Fruit fly (Drosophila melanogaster) whole organism, embryonic: Measurements from ENCODE around the gene CG9254.

Experiments used
- Aef1 ChIP-seq: fragments of 200-800 bp; sonication (Bioruptor generic); IDR thresholded peaks from 3 replicates; pipeline ENCODE4 v1.3.6; 2022; ENCODE audit warnings: missing biosample characterization, missing genetic modification characterization
- CG10543 ChIP-seq: fragments of 200-800 bp; sonication (Bioruptor generic); optimal IDR thresholded peaks from 3 replicates; lab custom pipeline; 2017; ENCODE audit warnings: missing biosample characterization, mild to moderate bottlenecking, missing genetic modification characterization, moderate library complexity
- CG10979 ChIP-seq: fragments of 200-800 bp; sonication (Bioruptor generic); optimal IDR thresholded peaks from 2 replicates; lab custom pipeline; 2018; ENCODE audit warnings: missing biosample characterization, mild to moderate bottlenecking, missing genetic modification characterization, moderate library complexity
- CG11695 ChIP-seq: fragments of 200-800 bp; sonication (Bioruptor generic); IDR thresholded peaks from 3 replicates; pipeline ENCODE4 v1.3.6; 2022; ENCODE audit warnings: missing biosample characterization, missing genetic modification characterization
- CG1233 ChIP-seq: fragments of 200-800 bp; sonication (Bioruptor generic); optimal IDR thresholded peaks from 4 replicates; lab custom pipeline; 2018; ENCODE audit warnings: missing biosample characterization, mild to moderate bottlenecking, missing genetic modification characterization
- CG13894 ChIP-seq: fragments of 200-800 bp; sonication (Bioruptor generic); optimal IDR thresholded peaks from 3 replicates; lab custom pipeline; 2018; ENCODE audit warnings: missing biosample characterization, mild to moderate bottlenecking, missing genetic modification characterization, moderate library complexity
- CG15601 ChIP-seq: fragments of 200-800 bp; sonication (Bioruptor generic); optimal IDR thresholded peaks from 3 replicates; lab custom pipeline; 2019; ENCODE audit warnings: missing biosample characterization, mild to moderate bottlenecking, missing genetic modification characterization, moderate library complexity
- CG1603 ChIP-seq: fragments of 200-800 bp; sonication (Bioruptor generic); optimal IDR thresholded peaks from 2 replicates; lab custom pipeline; 2019; ENCODE audit warnings: missing biosample characterization, mild to moderate bottlenecking, missing genetic modification characterization, moderate library complexity
- CG17359 ChIP-seq: fragments of 200-800 bp; sonication (Bioruptor generic); optimal IDR thresholded peaks from 3 replicates; lab custom pipeline; 2018; ENCODE audit warnings: missing biosample characterization, mild to moderate bottlenecking, missing genetic modification characterization, moderate library complexity
- CG18599 ChIP-seq: fragments of 200-800 bp; sonication (Bioruptor generic); optimal IDR thresholded peaks from 3 replicates; lab custom pipeline; 2017; ENCODE audit warnings: missing biosample characterization, missing genetic modification characterization, mild to moderate bottlenecking, moderate library complexity, missing genetic modification reagents
- CG2116 ChIP-seq: fragments of 200-800 bp; sonication (Bioruptor generic); optimal IDR thresholded peaks from 3 replicates; lab custom pipeline; 2018; ENCODE audit warnings: missing biosample characterization, mild to moderate bottlenecking, missing genetic modification characterization
- CG2120 ChIP-seq: fragments of 200-800 bp; sonication (Bioruptor generic); optimal IDR thresholded peaks from 3 replicates; lab custom pipeline; 2016; ENCODE audit warnings: missing biosample characterization, missing genetic modification characterization
- CG8281 ChIP-seq: fragments of 200-800 bp; sonication (Bioruptor generic); optimal IDR thresholded peaks from 2 replicates; lab custom pipeline; 2018; ENCODE audit warnings: missing biosample characterization, mild to moderate bottlenecking, missing genetic modification characterization, moderate library complexity
- Dek ChIP-seq: fragments of 200-800 bp; sonication (Bioruptor generic); optimal IDR thresholded peaks from 3 replicates; lab custom pipeline; 2019; ENCODE audit warnings: missing biosample characterization, mild to moderate bottlenecking, missing genetic modification characterization, moderate library complexity
- Doc2 ChIP-seq: fragments of 200-800 bp; sonication (Bioruptor generic); IDR thresholded peaks from 2 replicates; pipeline ENCODE4 v1.3.6; 2022; ENCODE audit warnings: missing biosample characterization, missing genetic modification characterization
- Elba2 ChIP-seq: fragments of 200-800 bp; sonication (Bioruptor generic); optimal IDR thresholded peaks from 3 replicates; lab custom pipeline; 2016; ENCODE audit warnings: missing biosample characterization, missing genetic modification characterization
- Ets97D ChIP-seq: fragments of 200-800 bp; sonication (Bioruptor generic); optimal IDR thresholded peaks from 3 replicates; lab custom pipeline; 2016; ENCODE audit warnings: missing biosample characterization, missing genetic modification characterization
- Fer1 ChIP-seq: fragments of 200-800 bp; sonication (Bioruptor generic); optimal IDR thresholded peaks from 2 replicates; lab custom pipeline; 2017; ENCODE audit warnings: missing biosample characterization, mild to moderate bottlenecking, missing genetic modification characterization
- HLH4C ChIP-seq: fragments of 200-800 bp; sonication (Bioruptor generic); IDR thresholded peaks from 3 replicates; pipeline ENCODE4 v1.3.6; 2022; ENCODE audit warnings: missing biosample characterization, missing genetic modification characterization; ENCODE audit not compliant: partially characterized antibody
- Ptx1 ChIP-seq: fragments of 200-800 bp; sonication (Bioruptor generic); IDR thresholded peaks from 2 replicates; pipeline ENCODE4 v1.3.6; 2022; ENCODE audit warnings: missing biosample characterization, missing genetic modification characterization
- Ssrp ChIP-seq: fragments of 200-800 bp; sonication (Bioruptor generic); optimal IDR thresholded peaks from 2 replicates; lab custom pipeline; 2018; ENCODE audit warnings: missing biosample characterization, mild to moderate bottlenecking, missing genetic modification characterization, moderate library complexity
- Usf ChIP-seq: fragments of 200-800 bp; sonication (Bioruptor generic); optimal IDR thresholded peaks from 2 replicates; lab custom pipeline; 2017; ENCODE audit warnings: missing genotype, missing biosample characterization, missing genetic modification characterization
- abd-A ChIP-seq: fragments of 200-800 bp; sonication (Bioruptor generic); optimal IDR thresholded peaks from 3 replicates; lab custom pipeline; 2019; ENCODE audit warnings: missing biosample characterization, mild to moderate bottlenecking, missing genetic modification characterization, moderate library complexity
- amos ChIP-seq: fragments of 200-800 bp; sonication (Bioruptor generic); IDR thresholded peaks from 2 replicates; pipeline ENCODE4 v1.3.6; 2022; ENCODE audit warnings: missing biosample characterization, missing genetic modification characterization; ENCODE audit not compliant: partially characterized antibody
- bowl ChIP-seq: fragments of 200-800 bp; sonication (Bioruptor generic); IDR thresholded peaks from 2 replicates; pipeline ENCODE4 v1.3.6; 2022; ENCODE audit warnings: missing biosample characterization, missing genetic modification characterization
- chinmo ChIP-seq: fragments of 200-800 bp; sonication (Bioruptor generic); IDR thresholded peaks from 4 replicates; pipeline ENCODE4 v1.3.6; 2022; ENCODE audit warnings: missing biosample characterization, missing genetic modification characterization; ENCODE audit not compliant: partially characterized antibody
- crol ChIP-seq: fragments of 200-800 bp; sonication (Bioruptor generic); IDR thresholded peaks from 2 replicates; pipeline ENCODE4 v1.3.6; 2022; ENCODE audit warnings: missing biosample characterization, missing genetic modification characterization
- danr ChIP-seq: fragments of 200-800 bp; sonication (Bioruptor generic); IDR thresholded peaks from 2 replicates; pipeline ENCODE4 v1.3.6; 2022; ENCODE audit warnings: missing biosample characterization, missing genetic modification characterization
- eve ChIP-seq, 2 experiments: fragments of >200 bp; optimal IDR thresholded peaks; 2 replicates each; lab custom pipeline; 2017; ENCODE audit warnings: missing biosample characterization in 2 of 2, missing genetic modification characterization in 2 of 2
- exex ChIP-seq: fragments of 200-800 bp; sonication (Bioruptor generic); optimal IDR thresholded peaks from 4 replicates; lab custom pipeline; 2018; ENCODE audit warnings: missing biosample characterization, mild to moderate bottlenecking, missing genetic modification characterization, moderate library complexity
- fd96Cb ChIP-seq: fragments of 200-800 bp; sonication (Bioruptor generic); optimal IDR thresholded peaks from 2 replicates; lab custom pipeline; 2018; ENCODE audit warnings: missing biosample characterization, mild to moderate bottlenecking, missing genetic modification characterization, moderate library complexity
- gce ChIP-seq: fragments of 200-800 bp; sonication (Bioruptor generic); IDR thresholded peaks from 3 replicates; pipeline ENCODE4 v1.3.6; 2022; ENCODE audit warnings: missing biosample characterization, missing genetic modification characterization
- nerfin-1 ChIP-seq: fragments of 200-800 bp; sonication (Bioruptor generic); optimal IDR thresholded peaks from 3 replicates; lab custom pipeline; 2019; ENCODE audit warnings: missing biosample characterization, mild to moderate bottlenecking, missing genetic modification characterization, moderate library complexity
- oc ChIP-seq: fragments of 200-800 bp; sonication (Bioruptor generic); optimal IDR thresholded peaks from 2 replicates; lab custom pipeline; 2018; ENCODE audit warnings: missing biosample characterization, mild to moderate bottlenecking, missing genetic modification characterization, moderate library complexity
- onecut ChIP-seq: fragments of 200-800 bp; sonication (Bioruptor generic); IDR thresholded peaks from 2 replicates; pipeline ENCODE4 v1.3.6; 2022; ENCODE audit warnings: missing biosample characterization, missing genetic modification characterization
- p53 ChIP-seq: fragments of 200-800 bp; sonication (Bioruptor generic); optimal IDR thresholded peaks from 2 replicates; lab custom pipeline; 2016; ENCODE audit warnings: missing biosample characterization, missing genetic modification characterization
- peb ChIP-seq: fragments of 200-800 bp; sonication (Bioruptor generic); IDR thresholded peaks from 2 replicates; pipeline ENCODE4 v1.3.6; 2022; ENCODE audit warnings: missing biosample characterization, missing genetic modification characterization
- ranshi ChIP-seq: fragments of 200-800 bp; sonication (Bioruptor generic); IDR thresholded peaks from 2 replicates; pipeline ENCODE4 v1.3.6; 2022; ENCODE audit warnings: missing biosample characterization, missing genetic modification characterization
- repo ChIP-seq: fragments of 200-800 bp; sonication (Bioruptor generic); optimal IDR thresholded peaks from 2 replicates; lab custom pipeline; 2016; ENCODE audit warnings: missing biosample characterization, missing genetic modification characterization
- scrt ChIP-seq: fragments of 200-800 bp; sonication (Bioruptor generic); optimal IDR thresholded peaks from 2 replicates; lab custom pipeline; 2018; ENCODE audit warnings: missing biosample characterization, mild to moderate bottlenecking, missing genetic modification characterization, moderate library complexity
- sd ChIP-seq: fragments of 200-800 bp; sonication (Bioruptor generic); optimal IDR thresholded peaks from 3 replicates; lab custom pipeline; 2018; ENCODE audit warnings: missing biosample characterization, mild to moderate bottlenecking, missing genetic modification characterization, moderate library complexity
- sens ChIP-seq: fragments of 200-800 bp; sonication (Bioruptor generic); peaks from one replicate; lab custom pipeline; 2016; ENCODE audit warnings: missing biosample characterization, missing genetic modification characterization
- sim ChIP-seq: fragments of 200-800 bp; sonication (Bioruptor generic); IDR thresholded peaks from 2 replicates; pipeline ENCODE4 v1.3.6; 2022; ENCODE audit warnings: missing biosample characterization, missing genetic modification characterization
- sug ChIP-seq: fragments of 200-800 bp; optimal IDR thresholded peaks from 2 replicates; lab custom pipeline; 2019; ENCODE audit warnings: missing biosample characterization, mild to moderate bottlenecking, missing genetic modification characterization, moderate library complexity
- twi ChIP-seq: fragments of 200-800 bp; optimal IDR thresholded peaks from 2 replicates; lab custom pipeline; 2019; ENCODE audit warnings: missing biosample characterization, mild to moderate bottlenecking, missing genetic modification characterization, moderate library complexity
- zfh2 ChIP-seq: fragments of 200-800 bp; sonication (Bioruptor generic); optimal IDR thresholded peaks from 2 replicates; lab custom pipeline; 2016; ENCODE audit warnings: missing biosample characterization, missing genetic modification characterization

Gene CG9254

dm6 chr2L:13570982-13571426 is 26.0 kb downstream of the CG9254 start (continued):
- TF ChIP-seq fd96Cb (tag; lab: Kevin White, UChicago) (peak; percentile 35), HLH4C (GFP tag; lab: Robert Waterston, UW) (no peak), CG17359 (tag; lab: Kevin White, UChicago) (peak; percentile 42), zfh2 (GFP tag; lab: Kevin White, UChicago) (no peak), CG8281 (no peak), chinmo (GFP tag; lab: Robert Waterston, UW) (no peak)

dm6 chr2L:13570016-13570415 is 27.0 kb downstream of the CG9254 start:
- TF ChIP-seq CG1233 (no peak), sim (GFP tag; lab: Robert Waterston, UW) (no peak), eve (GFP tag; optimal IDR thresholded peaks at IDR 0.05; lab: Kevin White, UChicago) (peak in 1 of 2 experiments; percentile 32), sens (GFP tag; lab: Kevin White, UChicago) (peak; percentile 56), Dek (tag; lab: Kevin White, UChicago) (no peak), CG2120 (GFP tag; lab: Kevin White, UChicago) (no peak), twi (tag; lab: Kevin White, UChicago) (peak; percentile 90), CG10543 (no peak), CG15601 (tag; lab: Kevin White, UChicago) (peak; percentile 75), Elba2 (GFP tag; lab: Kevin White, UChicago) (no peak), amos (GFP tag; lab: Robert Waterston, UW) (no peak), peb (GFP tag; lab: Robert Waterston, UW) (no peak)
- TF ChIP-seq, all 482 proteins: peak for 4

dm6 chr2L:13568938-13569337 is 28.0 kb downstream of the CG9254 start:
- TF ChIP-seq scrt (GFP tag; lab: Kevin White, UChicago) (no peak), p53 (no peak), Fer1 (GFP tag; lab: Kevin White, UChicago) (no peak), Ets97D (GFP tag; lab: Kevin White, UChicago) (no peak), bowl (no peak), CG2116 (GFP tag; lab: Kevin White, UChicago) (no peak), gce (GFP tag; lab: Robert Waterston, UW) (no peak), CG10979 (tag; lab: Kevin White, UChicago) (no peak), Ssrp (no peak), Ptx1 (GFP tag; lab: Robert Waterston, UW) (no peak), CG1603 (tag; lab: Kevin White, UChicago) (no peak), Aef1 (no peak), Doc2 (GFP tag; lab: Robert Waterston, UW) (no peak), Usf (GFP tag; lab: Kevin White, UChicago) (no peak), danr (no peak)

DNA sequence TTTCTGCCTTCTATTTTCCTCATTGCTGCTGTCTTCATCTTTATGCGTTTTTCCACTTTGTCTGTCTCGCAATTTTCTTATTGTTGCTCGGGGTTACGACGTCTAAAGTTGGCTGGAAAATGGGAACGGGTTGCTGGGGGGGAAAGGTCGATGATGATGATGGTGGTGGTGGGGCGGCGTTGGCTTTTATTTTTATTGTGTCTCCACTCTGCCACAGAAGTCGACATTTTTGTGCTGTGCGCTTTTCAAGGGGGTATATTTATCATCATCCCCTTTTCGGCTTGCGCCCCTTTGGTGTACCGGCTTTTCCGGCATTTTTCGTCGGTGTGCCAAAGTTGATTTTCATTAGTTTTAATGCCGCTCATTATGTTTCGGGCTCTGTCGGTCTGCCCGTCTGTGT is 41.6 kb downstream of the CG9254 start:
- peak; percentile 97 for TF ChIP-seq abd-A (tag; lab: Kevin White, UChicago)
- TF ChIP-seq oc (tag; lab: Kevin White, UChicago), result no peak
- TF ChIP-seq CG13894 (tag; lab: Kevin White, UChicago), result peak; percentile 45
- TF ChIP-seq onecut, result peak; percentile 30; the same call in 1 of the 2 replicates
- TF ChIP-seq repo, result no peak
- peak; percentile 75 for TF ChIP-seq crol
- 0 out of 3 replicates have a peak, but pooled peaks have one; percentile 10 for TF ChIP-seq CG11695
- peak; percentile 6 for TF ChIP-seq exex (tag; lab: Kevin White, UChicago)
- peak; percentile 67 for TF ChIP-seq nerfin-1 (tag; lab: Kevin White, UChicago)
- TF ChIP-seq CG18599 (GFP tag; lab: Kevin White, UChicago), result peak; percentile 36
- no peak for TF ChIP-seq sim (GFP tag; lab: Robert Waterston, UW)
- peak; percentile 17; the same call in 1 of the 2 replicates for TF ChIP-seq ranshi
- peak; percentile 37 for TF ChIP-seq sd (tag; lab: Kevin White, UChicago)
- no peak for TF ChIP-seq sug (tag; lab: Kevin White, UChicago)
